Worm (Caenorhabditis elegans): ENCODE results near the gene C18A11.3.

Gene C18A11.3

DNA sequence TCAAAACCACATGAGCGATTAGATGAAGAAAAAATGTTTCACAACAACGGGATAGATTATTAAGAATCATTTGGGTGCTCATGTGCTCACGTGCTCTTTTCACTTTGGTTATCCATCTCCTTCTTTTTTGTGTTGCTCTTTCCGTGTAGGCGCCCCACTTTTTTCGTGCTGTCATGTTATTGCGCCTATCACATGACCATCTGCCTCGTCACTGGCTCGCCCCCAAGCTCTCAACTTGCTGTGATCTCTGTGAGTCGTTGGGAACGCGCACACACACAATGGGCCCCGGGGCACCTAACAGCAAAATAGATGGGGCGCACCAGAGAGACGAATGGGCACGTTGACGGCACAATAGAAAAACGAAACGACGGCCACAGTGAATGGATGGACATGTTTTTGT, 39.3 kb upstream of the C18A11.3 start:
- peak; percentile 2 for TF ChIP-seq ama-1 (optimal IDR thresholded peaks at IDR 0.05)
- TF ChIP-seq nhr-21 (tag; optimal IDR thresholded peaks at IDR 0.05): peak; percentile 72
- no peak for TF ChIP-seq peb-1 (tag; optimal IDR thresholded peaks at IDR 0.05)
- TF ChIP-seq sma-9 (GFP tag; optimal IDR thresholded peaks at IDR 0.05): peak; percentile 81
- TF ChIP-seq sma-9 (tag; optimal IDR thresholded peaks at IDR 0.05): no peak
- no peak for TF ChIP-seq gmeb-1 (tag; optimal IDR thresholded peaks at IDR 0.05)
- TF ChIP-seq alr-1 (tag; optimal IDR thresholded peaks at IDR 0.05): no peak
- TF ChIP-seq sem-4 (tag; optimal IDR thresholded peaks at IDR 0.05): peak; percentile 69
- no peak for TF ChIP-seq blmp-1 (tag; optimal IDR thresholded peaks at IDR 0.05; ENCODE audit: insufficient read depth)
- TF ChIP-seq nhr-237 (tag; optimal IDR thresholded peaks at IDR 0.05): no peak
- TF ChIP-seq nhr-6 (tag; optimal IDR thresholded peaks at IDR 0.05): peak; percentile 88
- TF ChIP-seq zag-1 (tag; optimal IDR thresholded peaks at IDR 0.05): peak; percentile 3
- TF ChIP-seq mbf-1 (tag; optimal IDR thresholded peaks at IDR 0.05): no peak
- no peak for TF ChIP-seq elt-1 (tag; optimal IDR thresholded peaks at IDR 0.05)
- no peak for TF ChIP-seq fos-1 (tag; optimal IDR thresholded peaks at IDR 0.05)
- TF ChIP-seq ztf-11 (tag; optimal IDR thresholded peaks at IDR 0.05): no peak
- no peak for TF ChIP-seq elt-3 (tag; optimal IDR thresholded peaks at IDR 0.05)
- TF ChIP-seq R02D3.7 (tag; optimal IDR thresholded peaks at IDR 0.05): no peak
- TF ChIP-seq Y55F3AM.14 (GFP tag; optimal IDR thresholded peaks at IDR 0.05): peak; percentile 98
- no peak for TF ChIP-seq dmd-4 (tag; optimal IDR thresholded peaks at IDR 0.05)
- TF ChIP-seq mab-5 (tag; optimal IDR thresholded peaks at IDR 0.05): peak; percentile 77
- peak; percentile 86 for TF ChIP-seq ztf-4 (tag; optimal IDR thresholded peaks at IDR 0.05)
- peak; percentile 73 for TF ChIP-seq lin-13 (GFP tag; optimal IDR thresholded peaks at IDR 0.05)
- peak; percentile 90 for TF ChIP-seq F13H6.1 (tag; optimal IDR thresholded peaks at IDR 0.05)
- TF ChIP-seq lsy-2 (tag; optimal IDR thresholded peaks at IDR 0.05): peak; percentile 34 to 89
- peak; percentile 46 for TF ChIP-seq egl-27 (tag; optimal IDR thresholded peaks at IDR 0.05)
- no peak for TF ChIP-seq aly-2 (tag; optimal IDR thresholded peaks at IDR 0.05)
- no peak for TF ChIP-seq ZK546.5 (tag; optimal IDR thresholded peaks at IDR 0.05)
- TF ChIP-seq unc-39 (tag; optimal IDR thresholded peaks at IDR 0.05): no peak
- peak; percentile 37 for TF ChIP-seq ceh-82 (tag; optimal IDR thresholded peaks at IDR 0.05)
- TF ChIP-seq lin-11 (tag; optimal IDR thresholded peaks at IDR 0.05): peak; percentile 83
- no peak for TF ChIP-seq nhr-10 (tag; optimal IDR thresholded peaks at IDR 0.05)
- no peak for TF ChIP-seq snpc-4 (tag; optimal IDR thresholded peaks at IDR 0.05)
- no peak for TF ChIP-seq lin-39 (tag; optimal IDR thresholded peaks at IDR 0.05)
- TF ChIP-seq ztf-1 (GFP tag; conservative IDR thresholded peaks at IDR 0.05): no peak
- no peak for TF ChIP-seq skn-1 (tag; optimal IDR thresholded peaks at IDR 0.05)
- peak; percentile 87 for TF ChIP-seq crh-2 (tag; optimal IDR thresholded peaks at IDR 0.05)
- peak; percentile 93 for TF ChIP-seq nhr-129 (tag; optimal IDR thresholded peaks at IDR 0.05)
- no peak for TF ChIP-seq ceh-16 (tag; optimal IDR thresholded peaks at IDR 0.05)
- peak; percentile 36 for TF ChIP-seq sma-3 (GFP tag; optimal IDR thresholded peaks at IDR 0.05)
- TF ChIP-seq nhr-12 (tag; optimal IDR thresholded peaks at IDR 0.05): no peak
- no peak for TF ChIP-seq nhr-23 (tag; optimal IDR thresholded peaks at IDR 0.05)
- peak; percentile 89 for TF ChIP-seq C34F6.9 (tag; optimal IDR thresholded peaks at IDR 0.05)
- no peak for TF ChIP-seq nhr-11 (tag; optimal IDR thresholded peaks at IDR 0.05)
- peak; percentile 10 to 83 for TF ChIP-seq mdl-1 (tag; optimal IDR thresholded peaks at IDR 0.05)
- peak; percentile 31 for TF ChIP-seq unc-55 (GFP tag; optimal IDR thresholded peaks at IDR 0.05)
- no peak for TF ChIP-seq nhr-25 (tag; optimal IDR thresholded peaks at IDR 0.05)
- TF ChIP-seq unc-62 (GFP tag; optimal IDR thresholded peaks at IDR 0.05): peak; percentile 29
- no peak for TF ChIP-seq nhr-77 (tag; optimal IDR thresholded peaks at IDR 0.05)

Measured in whole organism, L2 larva.